Worm (Caenorhabditis elegans) whole organism, L1 larva: Measurements from ENCODE around the gene zhit-2.

ENCODE experiments used
- alr-1 ChIP-seq: fragments of 200-800 bp; sonication (Bioruptor generic); optimal IDR thresholded peaks from 2 replicates; lab custom pipeline; 2018; ENCODE audit warnings: borderline replicate concordance, mild to moderate bottlenecking, missing genetic modification characterization, missing compliant biosample characterization
- ama-1 ChIP-seq: fragments of 150-350 bp; optimal IDR thresholded peaks from 2 replicates; lab custom pipeline; 2014
- dpl-1 ChIP-seq, 3 experiments: fragments of 150-350 bp in 2 of 3; sonication (generic microtip) in 1 of 3; optimal IDR thresholded peaks; 2 replicates each; lab custom pipeline; 2014 to 2017; ENCODE audit warnings: missing biosample characterization in 3 of 3, missing genetic modification characterization in 3 of 3, missing genetic modification reagents in 3 of 3
- efl-1 ChIP-seq, 4 experiments: fragments of 150-350 bp; optimal IDR thresholded peaks in 3 of 4; peaks in 1 of 4; 1 replicate in 1 of 4; 2 replicates in 3 of 4; lab custom pipeline; 2014; ENCODE audit warnings: missing biosample characterization in 2 of 4, missing genetic modification characterization in 2 of 4, missing genetic modification reagents in 2 of 4
- fkh-8 ChIP-seq: sonication (generic microtip); optimal IDR thresholded peaks from 2 replicates; lab custom pipeline; 2016; ENCODE audit warnings: mild to moderate bottlenecking, missing genetic modification characterization, missing compliant biosample characterization
- irx-1 ChIP-seq: sonication (generic microtip); optimal IDR thresholded peaks from 2 replicates; lab custom pipeline; 2016; ENCODE audit warnings: missing genetic modification characterization, missing compliant biosample characterization
- mab-9 ChIP-seq: fragments of 200-800 bp; sonication (Bioruptor generic); IDR thresholded peaks from 2 replicates; pipeline ENCODE4 v1.3.6; 2022; ENCODE audit warnings: missing genetic modification reagents, missing genetic modification characterization, missing compliant biosample characterization
- mef-2 ChIP-seq: fragments of 150-350 bp; optimal IDR thresholded peaks from 2 replicates; lab custom pipeline; 2014; ENCODE audit warnings: missing biosample characterization, missing genetic modification characterization
- nhr-20 ChIP-seq: sonication (generic microtip); optimal IDR thresholded peaks from 2 replicates; lab custom pipeline; 2016; ENCODE audit warnings: mild to moderate bottlenecking, missing genetic modification characterization, missing compliant biosample characterization
- nhr-237 ChIP-seq: fragments of 150-350 bp; optimal IDR thresholded peaks from 2 replicates; lab custom pipeline; 2014; ENCODE audit warnings: missing biosample characterization, missing genetic modification characterization
- nhr-85 ChIP-seq: sonication (generic microtip); peaks from one replicate; lab custom pipeline; 2016; ENCODE audit warnings: missing genetic modification characterization, inconsistent platforms, missing compliant biosample characterization
- rnt-1 ChIP-seq: sonication (generic microtip); optimal IDR thresholded peaks from 2 replicates; lab custom pipeline; 2016; ENCODE audit warnings: mild to moderate bottlenecking, missing genetic modification characterization, moderate library complexity, missing compliant biosample characterization
- snpc-4 ChIP-seq: fragments of 150-350 bp; optimal IDR thresholded peaks from 2 replicates; lab custom pipeline; 2014; ENCODE audit warnings: missing biosample characterization, missing genetic modification characterization
- swsn-7 ChIP-seq: sonication (generic microtip); optimal IDR thresholded peaks from 2 replicates; lab custom pipeline; 2016; ENCODE audit warnings: missing genetic modification characterization, missing compliant biosample characterization
- ztf-4 ChIP-seq: fragments of 150-350 bp; optimal IDR thresholded peaks from 2 replicates; lab custom pipeline; 2014; ENCODE audit warnings: missing biosample characterization, missing genetic modification characterization

The zhit-2 gene

DNA sequence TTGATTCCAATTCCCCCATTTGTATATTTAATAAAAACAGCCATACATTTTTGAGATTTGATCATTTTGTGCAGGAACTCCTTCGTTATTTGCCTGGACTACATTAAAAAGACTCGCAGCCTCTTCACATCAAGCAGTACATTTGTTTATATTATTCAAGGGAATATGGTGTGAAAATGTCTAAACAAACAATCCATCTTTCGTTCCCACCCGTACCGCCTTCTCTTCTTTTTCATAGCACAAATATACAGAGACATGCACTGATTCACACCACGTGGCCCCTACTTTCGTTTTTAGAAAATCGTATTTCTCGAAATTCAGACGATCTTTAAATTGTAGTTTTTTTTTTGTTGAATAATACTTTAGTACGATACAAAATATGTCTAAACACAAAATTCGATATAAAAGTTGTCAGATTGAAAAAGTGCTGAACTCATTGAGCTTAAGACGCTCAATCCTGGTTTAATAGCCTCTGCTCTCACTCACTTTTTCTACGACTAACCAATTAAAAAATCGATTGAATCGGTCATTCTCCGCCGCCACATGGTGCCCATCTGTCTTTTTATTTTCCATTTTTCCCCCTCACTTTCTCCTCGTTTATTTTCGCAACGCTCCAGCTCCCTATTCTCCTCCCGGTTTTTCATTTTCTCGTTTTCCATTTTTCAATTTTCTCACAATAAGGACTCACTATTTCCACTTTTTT is 48.7 kb downstream of the zhit-2 start (continued):
- peak; percentile 35 for TF ChIP-seq irx-1 (tag; lab: Kevin White, UChicago)
- TF ChIP-seq nhr-237 = no peak
- TF ChIP-seq alr-1 (tag; lab: Kevin White, UChicago) = no peak
- TF ChIP-seq nhr-20 (tag; lab: Kevin White, UChicago) = peak; percentile 37
- TF ChIP-seq snpc-4 (tag; lab: Kevin White, UChicago) = no peak

DNA sequence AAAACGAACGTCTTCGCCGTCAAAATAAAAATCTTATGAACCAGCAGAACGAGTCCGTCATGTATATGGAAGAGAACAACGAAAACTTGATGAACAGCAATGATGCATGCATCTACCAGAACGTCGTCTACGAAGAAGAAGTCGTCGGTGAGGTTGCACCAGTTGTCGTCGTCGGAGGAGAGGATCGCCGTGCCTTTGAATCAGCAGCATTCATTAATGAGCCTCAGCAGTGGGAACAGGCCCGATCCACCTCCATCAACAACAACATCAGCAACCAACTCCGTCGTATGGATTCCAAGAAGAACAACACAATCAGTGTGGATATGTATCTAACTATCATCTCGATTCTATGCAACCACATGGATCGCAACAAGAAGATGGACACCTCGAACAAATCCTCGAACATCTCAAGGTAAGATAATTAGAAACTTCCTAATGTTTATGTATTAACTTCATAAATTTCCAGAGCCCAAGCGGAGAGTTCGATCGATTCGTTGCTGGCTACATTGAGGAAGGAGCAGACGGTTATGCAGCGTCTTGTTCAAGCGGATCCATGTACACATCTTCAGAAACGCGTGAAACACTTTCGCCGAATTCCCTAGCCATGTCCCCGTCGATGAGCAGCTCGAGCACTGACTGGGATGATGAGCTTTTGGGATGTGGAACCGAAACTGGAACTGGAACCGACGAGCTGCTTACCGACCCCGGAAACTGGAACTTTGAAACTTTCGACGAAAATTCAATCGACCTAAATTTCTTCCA is 49.7 kb downstream of the zhit-2 start:
- TF ChIP-seq nhr-85 (tag; lab: Kevin White, UChicago) = peak; percentile 72
- TF ChIP-seq mef-2 (tag; lab: Kevin White, UChicago) = no peak
- no peak for TF ChIP-seq efl-1 (optimal IDR thresholded peaks at IDR 0.05; lab: Kevin White, UChicago)
- no peak for TF ChIP-seq efl-1 (GFP tag; optimal IDR thresholded peaks at IDR 0.05 in 1 of 2; lab: Kevin White, UChicago)
- no peak for TF ChIP-seq ama-1 (lab: Kevin White, UChicago)
- peak; percentile 34 for TF ChIP-seq ztf-4
- TF ChIP-seq swsn-7 (tag; lab: Kevin White, UChicago) = no peak
- TF ChIP-seq dpl-1 (GFP tag; optimal IDR thresholded peaks at IDR 0.05; lab: Kevin White, UChicago) = no peak
- TF ChIP-seq mab-9 (GFP tag; lab: Robert Waterston, UW) = 0 out of 2 replicates have a peak, but pooled peaks have one; percentile 1
- TF ChIP-seq fkh-8 (tag; lab: Kevin White, UChicago) = no peak
- TF ChIP-seq rnt-1 (tag; lab: Kevin White, UChicago) = peak; percentile 14
